Fruit fly (Drosophila melanogaster) Kc167 (cell line): Measurements from ENCODE around the gene Tgs1.

ENCODE experiments used
- Myc ChIP-seq: fragments of >200 bp; optimal IDR thresholded peaks from 2 replicates; lab custom pipeline; 2017; ENCODE audit warnings: missing external identifiers
- Sin3A ChIP-seq: fragments of >200 bp; optimal IDR thresholded peaks from 2 replicates; lab custom pipeline; 2018; ENCODE audit warnings: missing external identifiers
- h ChIP-seq: fragments of >200 bp; optimal IDR thresholded peaks from 3 replicates; lab custom pipeline; 2018; ENCODE audit warnings: missing external identifiers
- insv ChIP-seq: fragments of >200 bp; optimal IDR thresholded peaks from 3 replicates; lab custom pipeline; 2018; ENCODE audit warnings: missing external identifiers
- psq ChIP-seq: fragments of >200 bp; optimal IDR thresholded peaks from 2 replicates; lab custom pipeline; 2017; ENCODE audit warnings: missing external identifiers
- ttk ChIP-seq: sonication (Bioruptor generic); optimal IDR thresholded peaks from 2 replicates; lab custom pipeline; 2017; ENCODE audit warnings: missing external identifiers

The Tgs1 gene

dm6 chr3R:18297444-18298297 is 42.3 kb downstream of the Tgs1 start:
- no peak for TF ChIP-seq insv (lab: Kevin White, UChicago)
- TF ChIP-seq h, result no peak
- no peak for TF ChIP-seq psq
- no peak for TF ChIP-seq Myc
- no peak for TF ChIP-seq Sin3A (lab: Kevin White, UChicago)
- TF ChIP-seq ttk (lab: Kevin White, UChicago), result no peak

dm6 chr3R:18298298-18298899 is 43.1 kb downstream of the Tgs1 start:
- TF ChIP-seq psq (no peak), h (no peak), insv (lab: Kevin White, UChicago) (no peak), ttk (lab: Kevin White, UChicago) (no peak), Myc (no peak), Sin3A (lab: Kevin White, UChicago) (no peak)

- TF ChIP-seq insv (lab: Kevin White, UChicago) (no peak), Myc (no peak), psq (no peak), h (no peak), ttk (lab: Kevin White, UChicago) (no peak), Sin3A (lab: Kevin White, UChicago) (no peak)
Observed at dm6 chr3R:18298900-18299321, 43.6 kb downstream of the Tgs1 start, which contains the start of gene Dlc90F. TSS of gene Dlc90F (plus strand) at chr3R:18299229.

dm6 chr3R:18301569-18301968 is 46.2 kb downstream of the Tgs1 start, which contains the start of gene Polr1E:
TSS of gene Polr1E (minus strand) at chr3R:18301728.
- no peak for TF ChIP-seq ttk (lab: Kevin White, UChicago)
- TF ChIP-seq h, result no peak
- no peak for TF ChIP-seq psq
- TF ChIP-seq insv (lab: Kevin White, UChicago), result no peak
- TF ChIP-seq Myc, result no peak
- no peak for TF ChIP-seq Sin3A (lab: Kevin White, UChicago)

dm6 chr3R:18302749-18303148 is 47.4 kb downstream of the Tgs1 start, which contains the start of gene CG7126:
TSS of gene CG7126 (minus strand) at chr3R:18302849.
- TF ChIP-seq Sin3A (lab: Kevin White, UChicago), result no peak
- no peak for TF ChIP-seq h
- no peak for TF ChIP-seq psq
- TF ChIP-seq ttk (lab: Kevin White, UChicago), result no peak
- no peak for TF ChIP-seq insv (lab: Kevin White, UChicago)
- no peak for TF ChIP-seq Myc
